Fruit fly (Drosophila melanogaster): Measurements from ENCODE around the gene CenB1A.

DNA sequence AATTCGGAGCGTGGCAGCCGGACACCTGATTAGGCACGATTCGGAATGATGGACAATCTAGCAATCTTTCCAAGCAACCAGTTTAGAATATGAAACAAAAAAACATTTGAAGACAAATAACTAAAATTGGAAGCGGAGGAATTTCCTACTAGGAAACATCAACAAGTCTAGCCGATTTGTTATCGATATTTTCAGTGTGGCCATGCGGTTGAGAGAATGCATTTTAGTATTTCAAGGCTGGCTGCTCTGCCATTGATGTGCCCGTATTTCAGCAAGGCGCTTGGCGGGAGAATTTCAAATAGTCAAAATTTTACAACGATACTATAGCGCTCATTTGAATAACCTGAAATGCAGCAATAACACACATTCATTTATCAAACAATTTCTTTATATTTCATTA is 9.6 kb downstream of the CenB1A start, which contains the start of gene CG31457:
- TF ChIP-seq EcR (GFP tag; optimal IDR thresholded peaks at IDR 0.05) = no peak
- no peak for TF ChIP-seq CG32121 (GFP tag; IDR thresholded peaks at IDR 0.05)
- TF ChIP-seq CG15710 (tag; optimal IDR thresholded peaks at IDR 0.05) = no peak
- TF ChIP-seq CG10348 (GFP tag; IDR thresholded peaks at IDR 0.05) = no peak
- TF ChIP-seq CG9948 (tag; optimal IDR thresholded peaks at IDR 0.05) = no peak
- no peak for TF ChIP-seq CG8301 (tag; optimal IDR thresholded peaks at IDR 0.05)
- TF ChIP-seq CG4496 (GFP tag; IDR thresholded peaks at IDR 0.05) = no peak
- no peak for TF ChIP-seq fd96Ca (GFP tag; IDR thresholded peaks at IDR 0.05)
- no peak for TF ChIP-seq gl (tag; optimal IDR thresholded peaks at IDR 0.05)
- no peak for TF ChIP-seq rn (GFP tag; IDR thresholded peaks at IDR 0.05)
- TF ChIP-seq CG8159 (tag; optimal IDR thresholded peaks at IDR 0.05) = no peak
- no peak for TF ChIP-seq CG14655 (GFP tag; optimal IDR thresholded peaks at IDR 0.05)
- TF ChIP-seq CG12605 (GFP tag; IDR thresholded peaks at IDR 0.05) = no peak
